ENCODE assay signal across 5 fruit fly cellular contexts in genomic region chr2L:19791321-19792281, dm6.
TF ChIP-seq lines count a peak whose summit lies in the region.

CdGAPr (minus strand) TSS chr2L:19791882.
CG10466 (plus strand) TSS chr2L:19792104.

- no peak for TF ChIP-seq CTCF in whole organism, embryonic (GFP tag; optimal IDR thresholded peaks at IDR 0.05; lab: Kevin White, UChicago)

TF ChIP-seq in whole organism, adult, 20 proteins besides CTCF, POLR2A, EP300 and RAD21:
- TF ChIP-seq CG11617 (GFP tag; optimal IDR thresholded peaks at IDR 0.05; lab: Kevin White, UChicago) (no peak), ovo (GFP tag; optimal IDR thresholded peaks at IDR 0.05; lab: Kevin White, UChicago) (no peak), Crg-1 (GFP tag; optimal IDR thresholded peaks at IDR 0.05; lab: Kevin White, UChicago) (no peak), CG7101 (tag; optimal IDR thresholded peaks at IDR 0.05; lab: Kevin White, UChicago) (no peak), Hr96 (GFP tag; optimal IDR thresholded peaks at IDR 0.05; lab: Kevin White, UChicago) (no peak), pad (GFP tag; optimal IDR thresholded peaks at IDR 0.05; lab: Kevin White, UChicago) (peak; percentile 53), Clk (GFP tag; optimal IDR thresholded peaks at IDR 0.05; lab: Kevin White, UChicago) (no peak), CG7045 (GFP tag; optimal IDR thresholded peaks at IDR 0.05; lab: Kevin White, UChicago) (no peak), cic (GFP tag; optimal IDR thresholded peaks at IDR 0.05; lab: Kevin White, UChicago) (no peak), Mnt (GFP tag; optimal IDR thresholded peaks at IDR 0.05; lab: Kevin White, UChicago) (peak; percentile 9), kay (GFP tag; lab: Kevin White, UChicago; ENCODE audit: borderline replicate concordance) (no peak), CG33017 (tag; optimal IDR thresholded peaks at IDR 0.05; lab: Kevin White, UChicago) (no peak), CG5204 (GFP tag; optimal IDR thresholded peaks at IDR 0.05; lab: Kevin White, UChicago) (no peak), CG12768 (GFP tag; optimal IDR thresholded peaks at IDR 0.05; lab: Kevin White, UChicago) (no peak), CG14711 (tag; optimal IDR thresholded peaks at IDR 0.05; lab: Kevin White, UChicago) (peak; percentile 8), cnc (optimal IDR thresholded peaks at IDR 0.05; lab: Kevin White, UChicago) (no peak), CG1620 (GFP tag; optimal IDR thresholded peaks at IDR 0.05; lab: Kevin White, UChicago) (no peak), tj (GFP tag; optimal IDR thresholded peaks at IDR 0.05; lab: Kevin White, UChicago) (peak; percentile 16)

TF ChIP-seq in whole organism, embryonic, 481 proteins besides CTCF, POLR2A, EP300 and RAD21 (continues in another document):
- TF ChIP-seq CG12299 (tag; optimal IDR thresholded peaks at IDR 0.05; lab: Kevin White, UChicago) (peak; percentile 52), CG9797 (GFP tag; optimal IDR thresholded peaks at IDR 0.05; lab: Kevin White, UChicago) (peak; percentile 92), hkb (optimal IDR thresholded peaks at IDR 0.05; lab: Kevin White, UChicago) (no peak), hkb (GFP tag; IDR thresholded peaks at IDR 0.05; lab: Robert Waterston, UW) (peak; percentile 44; the same call in 1 of the 2 replicates), MBD-R2 (GFP tag; IDR thresholded peaks at IDR 0.05; lab: Robert Waterston, UW) (peak; percentile 60), CG42726 (GFP tag; IDR thresholded peaks at IDR 0.05; lab: Robert Waterston, UW; ENCODE audit: partially characterized antibody) (peak; percentile 66; the same call in 1 of the 2 replicates), her (GFP tag; optimal IDR thresholded peaks at IDR 0.05; lab: Kevin White, UChicago) (no peak), Bdp1 (GFP tag; optimal IDR thresholded peaks at IDR 0.05; lab: Kevin White, UChicago) (no peak), Nf-YC (tag; optimal IDR thresholded peaks at IDR 0.05; lab: Kevin White, UChicago) (peak; percentile 21), CG15514 (GFP tag; optimal IDR thresholded peaks at IDR 0.05; lab: Kevin White, UChicago) (peak; percentile 16), bowl (GFP tag; IDR thresholded peaks at IDR 0.05; lab: Robert Waterston, UW) (0 out of 2 replicates have a peak, but pooled peaks have one; percentile 20), HLH4C (GFP tag; IDR thresholded peaks at IDR 0.05; lab: Robert Waterston, UW; ENCODE audit: partially characterized antibody) (peak; percentile 38; the same call in 1 of the 3 replicates), CG10543 (GFP tag; optimal IDR thresholded peaks at IDR 0.05; lab: Kevin White, UChicago) (peak; percentile 21), BtbVII (GFP tag; optimal IDR thresholded peaks at IDR 0.05; lab: Kevin White, UChicago) (peak; percentile 39), slp2 (GFP tag; optimal IDR thresholded peaks at IDR 0.05; lab: Kevin White, UChicago) (no peak), CG16813 (GFP tag; IDR thresholded peaks at IDR 0.05; lab: Robert Waterston, UW; ENCODE audit: partially characterized antibody) (0 out of 3 replicates have a peak, but pooled peaks have one; percentile 16), CG9727 (GFP tag; optimal IDR thresholded peaks at IDR 0.05; lab: Kevin White, UChicago) (no peak)

TF ChIP-seq in whole organism, prepupa, 60 proteins besides CTCF, POLR2A, EP300 and RAD21 (continues in another document):
- no peak for TF ChIP-seq Gug (GFP tag; IDR thresholded peaks at IDR 0.05; lab: Robert Waterston, UW)
- TF ChIP-seq CG10631 (GFP tag; optimal IDR thresholded peaks at IDR 0.05; lab: Kevin White, UChicago): no peak
- no peak for TF ChIP-seq CG6163 (GFP tag; IDR thresholded peaks at IDR 0.05; lab: Robert Waterston, UW)
- no peak for TF ChIP-seq Ets96B (tag; optimal IDR thresholded peaks at IDR 0.05; lab: Kevin White, UChicago)
- TF ChIP-seq CG6792 (GFP tag; optimal IDR thresholded peaks at IDR 0.05; lab: Kevin White, UChicago): no peak
- TF ChIP-seq CG34406 (GFP tag; optimal IDR thresholded peaks at IDR 0.05; lab: Kevin White, UChicago): no peak
- TF ChIP-seq Lpt (GFP tag; optimal IDR thresholded peaks at IDR 0.05; lab: Kevin White, UChicago): no peak
- no peak for TF ChIP-seq CG32006 (GFP tag; optimal IDR thresholded peaks at IDR 0.05; lab: Kevin White, UChicago)
- no peak for TF ChIP-seq spab (GFP tag; optimal IDR thresholded peaks at IDR 0.05; lab: Kevin White, UChicago)
- TF ChIP-seq OdsH (GFP tag; optimal IDR thresholded peaks at IDR 0.05; lab: Kevin White, UChicago): no peak
- peak; percentile 27 for TF ChIP-seq Sox102F (GFP tag; optimal IDR thresholded peaks at IDR 0.05; lab: Kevin White, UChicago)
- TF ChIP-seq CG1621 (tag; optimal IDR thresholded peaks at IDR 0.05; lab: Kevin White, UChicago): no peak
- no peak for TF ChIP-seq svp (GFP tag; lab: Kevin White, UChicago)
- TF ChIP-seq CG6854 (GFP tag; optimal IDR thresholded peaks at IDR 0.05; lab: Kevin White, UChicago): no peak
- TF ChIP-seq pdm3 (GFP tag; optimal IDR thresholded peaks at IDR 0.05; lab: Kevin White, UChicago): no peak
- peak; percentile 26 to 33 for TF ChIP-seq ss (GFP tag; optimal IDR thresholded peaks at IDR 0.05; lab: Kevin White, UChicago)
- TF ChIP-seq topi (GFP tag; optimal IDR thresholded peaks at IDR 0.05; lab: Kevin White, UChicago): peak; percentile 21
- no peak for TF ChIP-seq Hr38 (GFP tag; optimal IDR thresholded peaks at IDR 0.05; lab: Kevin White, UChicago)
- TF ChIP-seq lz (GFP tag; optimal IDR thresholded peaks at IDR 0.05; lab: Kevin White, UChicago): no peak
- TF ChIP-seq CG8119 (GFP tag; IDR thresholded peaks at IDR 0.05; lab: Robert Waterston, UW): no peak
- TF ChIP-seq Eip75B (GFP tag; optimal IDR thresholded peaks at IDR 0.05; lab: Kevin White, UChicago): no peak

TF ChIP-seq in whole organism, pupa, 21 proteins besides CTCF, POLR2A, EP300 and RAD21:
- peak; percentile 41; the same call in 2 of the 3 replicates for TF ChIP-seq CG4496 (GFP tag; IDR thresholded peaks at IDR 0.05; lab: Robert Waterston, UW)
- no peak for TF ChIP-seq CG15710 (tag; optimal IDR thresholded peaks at IDR 0.05; lab: Kevin White, UChicago)

TF ChIP-seq in whole organism, wandering third instar larva, 38 proteins besides CTCF, POLR2A, EP300 and RAD21:
- TF ChIP-seq Hr78 (GFP tag; optimal IDR thresholded peaks at IDR 0.05; lab: Kevin White, UChicago) (no peak), h (GFP tag; optimal IDR thresholded peaks at IDR 0.05; lab: Kevin White, UChicago) (peak; percentile 26), Hnf4 (GFP tag; optimal IDR thresholded peaks at IDR 0.05; lab: Kevin White, UChicago) (peak; percentile 6), Sp1 (GFP tag; optimal IDR thresholded peaks at IDR 0.05; lab: Kevin White, UChicago) (peak; percentile 3), psq (GFP tag; optimal IDR thresholded peaks at IDR 0.05; lab: Kevin White, UChicago) (peak; percentile 15), Mio (GFP tag; optimal IDR thresholded peaks at IDR 0.05; lab: Kevin White, UChicago) (no peak), Rel (GFP tag; optimal IDR thresholded peaks at IDR 0.05; lab: Kevin White, UChicago) (no peak), Rel (tag; optimal IDR thresholded peaks at IDR 0.05; lab: Kevin White, UChicago) (peak; percentile 25)
